Worm (Caenorhabditis elegans): ENCODE data around the gene F02H6.2.

F02H6.2 gene

DNA sequence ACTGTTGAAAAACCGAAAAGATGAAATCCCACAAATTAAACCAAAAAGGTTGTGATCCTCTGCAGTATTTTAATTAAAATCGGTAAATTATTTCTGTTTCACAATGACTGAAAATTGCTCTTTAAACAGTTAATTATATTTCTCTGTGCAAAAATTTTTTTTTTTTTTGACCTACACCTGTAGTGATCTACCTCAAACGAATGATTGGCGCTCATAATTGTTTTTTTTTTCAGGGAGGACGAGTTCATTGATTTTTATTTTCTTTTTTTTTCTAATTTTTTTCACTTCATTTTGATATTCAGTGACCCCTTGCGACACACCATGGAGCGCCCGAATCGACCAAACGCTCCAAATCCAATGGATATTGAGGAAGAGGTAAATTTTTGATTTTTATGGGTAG, at the start of gene F02H6.2:
TSS of gene F02H6.2 (plus strand) at position 301 of the 400 bp plus-strand sequence.
- TF ChIP-seq nhr-28 (tag; optimal IDR thresholded peaks at IDR 0.05) (no peak), pha-4 (tag; optimal IDR thresholded peaks at IDR 0.05) (no peak), mls-2 (tag; optimal IDR thresholded peaks at IDR 0.05) (no peak), elt-3 (tag; optimal IDR thresholded peaks at IDR 0.05) (no peak), drap-1 (GFP tag; optimal IDR thresholded peaks at IDR 0.05) (no peak), ceh-39 (tag; optimal IDR thresholded peaks at IDR 0.05) (no peak), elt-1 (tag; optimal IDR thresholded peaks at IDR 0.05; ENCODE audit: borderline replicate concordance, insufficient read depth) (no peak), bed-3 (GFP tag; optimal IDR thresholded peaks at IDR 0.05) (no peak), ham-2 (GFP tag; optimal IDR thresholded peaks at IDR 0.05) (no peak), snpc-4 (tag; optimal IDR thresholded peaks at IDR 0.05) (no peak), nhr-237 (tag; optimal IDR thresholded peaks at IDR 0.05) (no peak), cnd-1 (tag; optimal IDR thresholded peaks at IDR 0.05) (no peak), lin-32 (GFP tag; optimal IDR thresholded peaks at IDR 0.05) (no peak), unc-120 (tag; optimal IDR thresholded peaks at IDR 0.05; ENCODE audit: poor library complexity, severe bottlenecking) (no peak), tbx-8 (GFP tag; optimal IDR thresholded peaks at IDR 0.05) (no peak), unc-39 (tag; optimal IDR thresholded peaks at IDR 0.05) (no peak)

DNA sequence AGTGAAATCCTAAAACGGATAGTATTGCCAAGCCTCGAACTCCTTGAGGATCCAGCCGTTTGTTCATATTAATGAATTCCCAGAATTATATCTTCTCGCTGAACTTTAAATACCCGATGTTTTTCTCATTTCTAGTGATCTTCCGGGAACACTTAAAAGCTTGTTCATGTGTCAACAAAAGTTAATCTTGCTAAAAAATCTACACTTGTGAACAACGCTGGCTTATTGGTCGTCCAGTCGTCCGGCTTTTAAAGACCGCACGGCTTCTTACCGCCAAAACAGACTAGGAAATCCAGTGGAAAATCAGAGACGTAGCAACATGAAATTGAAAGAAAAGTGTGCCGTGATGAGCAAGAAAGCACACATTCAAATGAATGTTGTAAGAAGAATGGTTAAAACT, 43.0 kb upstream of the F02H6.2 start, which contains the start of gene oac-38:
TSS of gene oac-38 (minus strand) at position 101 of the 400 bp plus-strand sequence.
- no peak for TF ChIP-seq elt-1 (tag; optimal IDR thresholded peaks at IDR 0.05; ENCODE audit: borderline replicate concordance, insufficient read depth)
- no peak for TF ChIP-seq nhr-237 (tag; optimal IDR thresholded peaks at IDR 0.05)
- TF ChIP-seq drap-1 (GFP tag; optimal IDR thresholded peaks at IDR 0.05): no peak
- TF ChIP-seq M03D4.4 (tag; optimal IDR thresholded peaks at IDR 0.05): no peak
- no peak for TF ChIP-seq bed-3 (GFP tag; optimal IDR thresholded peaks at IDR 0.05)
- no peak for TF ChIP-seq sem-2 (GFP tag; optimal IDR thresholded peaks at IDR 0.05)
- no peak for TF ChIP-seq ztf-11 (tag; optimal IDR thresholded peaks at IDR 0.05)
- TF ChIP-seq hlh-1 (tag; optimal IDR thresholded peaks at IDR 0.05): no peak
- TF ChIP-seq ceh-39 (tag; optimal IDR thresholded peaks at IDR 0.05): no peak
- no peak for TF ChIP-seq unc-120 (tag; optimal IDR thresholded peaks at IDR 0.05; ENCODE audit: poor library complexity, severe bottlenecking)
- no peak for TF ChIP-seq tbx-8 (GFP tag; optimal IDR thresholded peaks at IDR 0.05)

DNA sequence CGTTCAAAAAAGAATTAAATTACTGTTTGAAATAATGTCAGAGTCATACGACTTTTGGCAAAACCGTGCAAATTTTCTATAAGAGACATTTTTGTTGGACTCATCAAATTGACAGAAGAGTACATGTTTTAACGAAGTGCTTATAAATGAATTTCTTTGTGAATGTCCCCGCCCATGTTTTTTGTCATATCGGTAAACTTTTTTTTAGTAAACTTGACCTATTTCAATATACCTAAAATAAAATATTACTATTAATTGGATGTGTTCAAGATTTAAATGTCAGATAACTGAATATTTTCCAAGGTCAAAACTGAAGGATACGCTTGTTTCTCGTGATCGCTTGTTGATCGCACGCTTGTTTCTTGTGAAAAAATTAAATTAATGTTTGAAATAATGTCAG, 38.2 kb upstream of the F02H6.2 start, which contains the start of gene R05A10.8:
TSS of gene R05A10.8 (minus strand) at position 101 of the 400 bp plus-strand sequence.
- TF ChIP-seq mab-5 (tag; optimal IDR thresholded peaks at IDR 0.05) (no peak), unc-120 (tag; optimal IDR thresholded peaks at IDR 0.05; ENCODE audit: poor library complexity, severe bottlenecking) (no peak), snpc-4 (tag; optimal IDR thresholded peaks at IDR 0.05) (no peak), mls-2 (tag; optimal IDR thresholded peaks at IDR 0.05) (no peak), ztf-11 (tag; optimal IDR thresholded peaks at IDR 0.05) (no peak), nhr-2 (tag; optimal IDR thresholded peaks at IDR 0.05) (no peak), unc-39 (tag; optimal IDR thresholded peaks at IDR 0.05) (no peak), nhr-237 (tag; optimal IDR thresholded peaks at IDR 0.05) (no peak)

DNA sequence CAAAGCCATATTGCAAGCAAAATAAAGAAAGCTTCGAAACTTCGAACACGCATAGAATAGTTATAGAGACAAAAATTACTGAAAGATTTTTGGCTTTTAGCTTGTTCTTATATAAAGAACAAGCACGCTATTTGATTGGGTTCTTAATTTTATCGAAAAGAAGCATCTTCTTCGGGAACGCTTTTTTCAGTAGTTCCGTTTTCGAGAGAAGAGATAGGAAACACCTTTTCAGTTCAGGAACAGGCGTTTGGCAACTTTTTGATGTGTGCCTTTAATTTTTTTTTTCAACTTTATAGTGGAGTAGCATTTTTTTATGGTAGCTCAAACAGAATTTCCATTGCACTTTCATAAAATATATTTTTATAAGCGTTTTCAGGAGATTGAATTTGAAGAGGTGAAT, 33.5 kb upstream of the F02H6.2 start, which contains the start of gene R05A10.7:
TSS of gene R05A10.7 (minus strand) at position 101 of the 400 bp plus-strand sequence.
- TF ChIP-seq sptf-1 (tag; optimal IDR thresholded peaks at IDR 0.05) (no peak), cnd-1 (tag; optimal IDR thresholded peaks at IDR 0.05) (no peak), ceh-43 (GFP tag; optimal IDR thresholded peaks at IDR 0.05) (no peak), elt-1 (tag; optimal IDR thresholded peaks at IDR 0.05; ENCODE audit: borderline replicate concordance, insufficient read depth) (no peak), ceh-39 (tag; optimal IDR thresholded peaks at IDR 0.05) (no peak)

DNA sequence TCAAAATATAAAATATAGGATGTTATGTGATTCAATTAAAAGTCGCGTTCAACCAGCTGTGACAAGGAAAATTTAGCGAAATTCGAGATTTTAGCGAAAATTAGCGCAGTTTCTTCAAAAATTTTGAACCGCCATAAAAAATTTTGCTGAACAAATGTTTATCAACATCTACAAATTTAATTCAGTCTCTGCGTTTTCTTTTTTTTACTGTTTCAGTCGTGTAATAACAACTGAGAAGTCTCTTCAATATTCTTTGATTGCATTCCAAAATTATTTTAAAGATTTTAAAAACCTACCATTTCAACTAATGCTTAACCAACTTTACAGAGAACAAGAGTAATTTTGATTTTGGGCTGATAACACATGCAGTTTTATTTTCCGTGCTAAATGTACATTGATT, 32.2 kb upstream of the F02H6.2 start:
- TF ChIP-seq flh-1 (GFP tag; optimal IDR thresholded peaks at IDR 0.05): no peak
- TF ChIP-seq nhr-237 (tag; optimal IDR thresholded peaks at IDR 0.05): no peak
- no peak for TF ChIP-seq drap-1 (GFP tag; optimal IDR thresholded peaks at IDR 0.05)
- TF ChIP-seq ham-2 (GFP tag; optimal IDR thresholded peaks at IDR 0.05): no peak
- TF ChIP-seq mls-2 (tag; optimal IDR thresholded peaks at IDR 0.05): no peak

DNA sequence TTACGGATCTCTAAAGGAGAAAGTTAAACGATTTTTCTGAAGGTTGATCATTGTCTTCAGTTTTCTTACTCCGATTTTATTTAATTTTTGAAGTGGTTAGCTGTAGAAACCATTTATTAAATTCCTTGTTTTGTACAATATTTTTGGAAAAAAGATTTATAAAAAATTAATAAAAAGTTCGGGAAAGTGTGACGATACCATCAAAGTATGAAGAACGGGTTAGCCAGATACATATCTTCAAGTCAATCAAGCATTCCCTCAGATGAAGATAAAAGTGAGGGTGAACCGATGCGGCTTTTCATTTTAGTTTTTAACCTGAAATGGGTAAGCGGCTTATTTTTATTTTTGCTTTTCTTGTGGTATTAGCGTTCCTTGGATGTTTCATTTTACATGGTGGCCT, 30.8 kb upstream of the F02H6.2 start, which contains the start of gene R05A10.6:
TSS of gene R05A10.6 (plus strand) at position 301 of the 400 bp plus-strand sequence.
- TF ChIP-seq unc-120 (tag; optimal IDR thresholded peaks at IDR 0.05; ENCODE audit: poor library complexity, severe bottlenecking) (no peak), lin-32 (GFP tag; optimal IDR thresholded peaks at IDR 0.05) (no peak), elt-1 (tag; optimal IDR thresholded peaks at IDR 0.05; ENCODE audit: borderline replicate concordance, insufficient read depth) (peak; percentile 51)

DNA sequence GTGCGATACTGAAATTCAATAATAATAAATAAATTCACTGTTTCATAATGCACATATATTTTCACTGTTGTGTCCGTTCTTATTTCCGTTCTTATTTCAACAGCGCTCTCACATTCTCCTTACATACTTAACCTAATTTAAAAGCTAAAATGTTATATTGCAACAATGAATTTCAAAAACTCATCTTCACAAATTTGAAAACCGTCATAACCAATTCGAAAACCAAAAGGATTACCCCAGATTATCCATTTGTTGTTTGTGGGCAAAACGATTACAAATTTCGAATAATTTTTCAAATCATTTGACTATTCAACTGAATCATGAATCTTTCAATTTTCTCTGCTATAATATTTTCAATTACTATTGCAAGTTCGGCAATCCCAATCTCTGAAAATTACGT, 24.1 kb upstream of the F02H6.2 start, which contains the start of gene R05A10.4:
TSS of gene R05A10.4 (plus strand) at position 301 of the 400 bp plus-strand sequence.
- TF ChIP-seq lin-32 (GFP tag; optimal IDR thresholded peaks at IDR 0.05) (no peak), snpc-4 (tag; optimal IDR thresholded peaks at IDR 0.05) (no peak), sptf-1 (tag; optimal IDR thresholded peaks at IDR 0.05) (no peak), ceh-83 (GFP tag; optimal IDR thresholded peaks at IDR 0.05) (no peak), drap-1 (GFP tag; optimal IDR thresholded peaks at IDR 0.05) (no peak), cnd-1 (tag; optimal IDR thresholded peaks at IDR 0.05) (no peak), lsy-2 (tag; optimal IDR thresholded peaks at IDR 0.05) (no peak), ceh-39 (tag; optimal IDR thresholded peaks at IDR 0.05) (no peak)

All from whole organism, mixed stage, embryonic.